Worm (Caenorhabditis elegans) whole organism, L2 larva: ENCODE data around the gene H41C03.3.

Experiments used
- C34F6.9 ChIP-seq: fragments of 150-350 bp; optimal IDR thresholded peaks from 2 replicates; lab custom pipeline; 2014; ENCODE audit warnings: missing biosample characterization, missing genetic modification characterization
- ceh-16 ChIP-seq: fragments of 150-350 bp; optimal IDR thresholded peaks from 2 replicates; lab custom pipeline; 2014; ENCODE audit warnings: missing biosample characterization, missing genetic modification characterization
- ceh-82 ChIP-seq: fragments of 150-350 bp; optimal IDR thresholded peaks from 2 replicates; lab custom pipeline; 2014; ENCODE audit warnings: missing biosample characterization, missing genetic modification characterization
- sma-3 ChIP-seq: sonication (generic microtip); optimal IDR thresholded peaks from 2 replicates; lab custom pipeline; 2016; ENCODE audit warnings: missing genetic modification reagents, missing genetic modification characterization, missing compliant biosample characterization
- snpc-4 ChIP-seq: fragments of 150-350 bp; optimal IDR thresholded peaks from 2 replicates; lab custom pipeline; 2014; ENCODE audit warnings: missing biosample characterization, missing genetic modification characterization
- zag-1 ChIP-seq: fragments of 150-350 bp; optimal IDR thresholded peaks from 2 replicates; lab custom pipeline; 2014; ENCODE audit warnings: missing biosample characterization, missing genetic modification characterization
- ztf-11 ChIP-seq: sonication (generic microtip); optimal IDR thresholded peaks from 2 replicates; lab custom pipeline; 2017; ENCODE audit warnings: missing biosample characterization, missing genetic modification characterization

ce11 chrII:5866920-5867319 is 21.3 kb downstream of the H41C03.3 start:
- TF ChIP-seq sma-3 (GFP tag; lab: Kevin White, UChicago): no peak
- no peak for TF ChIP-seq zag-1 (tag; lab: Kevin White, UChicago)
- no peak for TF ChIP-seq ztf-11
- TF ChIP-seq C34F6.9 (tag; lab: Kevin White, UChicago): no peak
- no peak for TF ChIP-seq ceh-82 (tag; lab: Kevin White, UChicago)
- no peak for TF ChIP-seq snpc-4 (tag; lab: Kevin White, UChicago)
- no peak for TF ChIP-seq ceh-16
